Worm (Caenorhabditis elegans) whole organism, L2 larva: Measurements from ENCODE around the gene C35B1.3.

Experiments used
- aly-2 ChIP-seq: fragments of 150-350 bp; optimal IDR thresholded peaks from 2 replicates; lab custom pipeline; 2014; ENCODE audit warnings: missing biosample characterization, missing genetic modification characterization
- ama-1 ChIP-seq: fragments of 150-350 bp; optimal IDR thresholded peaks from 2 replicates; lab custom pipeline; 2018; ENCODE audit warnings: inconsistent platforms
- ceh-16 ChIP-seq: fragments of 150-350 bp; optimal IDR thresholded peaks from 2 replicates; lab custom pipeline; 2014; ENCODE audit warnings: missing biosample characterization, missing genetic modification characterization
- mab-5 ChIP-seq: fragments of 150-350 bp; optimal IDR thresholded peaks from 2 replicates; lab custom pipeline; 2014; ENCODE audit warnings: missing biosample characterization, missing genetic modification characterization
- nhr-11 ChIP-seq: fragments of 150-350 bp; optimal IDR thresholded peaks from 2 replicates; lab custom pipeline; 2014; ENCODE audit warnings: missing biosample characterization, missing genetic modification characterization
- nhr-237 ChIP-seq: fragments of 150-350 bp; optimal IDR thresholded peaks from 2 replicates; lab custom pipeline; 2014; ENCODE audit warnings: missing biosample characterization, missing genetic modification characterization
- peb-1 ChIP-seq: fragments of 150-350 bp; optimal IDR thresholded peaks from 2 replicates; lab custom pipeline; 2014; ENCODE audit warnings: missing biosample characterization, missing genetic modification characterization
- snpc-4 ChIP-seq: fragments of 150-350 bp; optimal IDR thresholded peaks from 2 replicates; lab custom pipeline; 2014; ENCODE audit warnings: missing biosample characterization, missing genetic modification characterization
- ztf-11 ChIP-seq: sonication (generic microtip); optimal IDR thresholded peaks from 2 replicates; lab custom pipeline; 2017; ENCODE audit warnings: missing biosample characterization, missing genetic modification characterization

DNA sequence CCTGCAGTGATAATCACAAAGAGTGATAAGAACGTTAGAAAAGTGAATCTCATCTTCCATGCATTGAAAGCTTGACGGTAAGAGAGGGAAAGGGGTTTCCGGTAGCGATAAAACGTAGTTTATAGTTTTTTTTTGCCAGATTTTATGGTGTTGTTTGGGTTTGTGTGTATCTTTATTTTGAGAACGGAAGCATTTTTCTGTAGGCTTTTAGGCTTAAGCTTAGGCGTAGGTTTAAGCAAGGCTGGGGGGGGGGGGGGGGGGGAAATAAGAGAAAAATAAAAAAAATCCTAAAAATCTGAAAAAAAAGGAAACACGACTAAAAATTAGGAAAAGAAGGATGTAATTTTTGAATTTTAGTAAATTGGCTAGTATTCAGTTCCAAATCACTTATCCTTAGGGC, 2.0 kb upstream of the C35B1.3 start, which contains the start of gene C35B1.8:
- TF ChIP-seq aly-2 (tag; lab: Kevin White, UChicago) (no peak), nhr-237 (no peak), ceh-16 (no peak), ama-1 (lab: Kevin White, UChicago) (no peak), mab-5 (tag; lab: Kevin White, UChicago) (no peak), snpc-4 (no peak), nhr-11 (tag; lab: Kevin White, UChicago) (no peak), peb-1 (tag; lab: Kevin White, UChicago) (no peak), ztf-11 (tag; lab: Kevin White, UChicago) (no peak)
